ENCODE assay signal across 5 worm cellular contexts in the genomic region with DNA sequence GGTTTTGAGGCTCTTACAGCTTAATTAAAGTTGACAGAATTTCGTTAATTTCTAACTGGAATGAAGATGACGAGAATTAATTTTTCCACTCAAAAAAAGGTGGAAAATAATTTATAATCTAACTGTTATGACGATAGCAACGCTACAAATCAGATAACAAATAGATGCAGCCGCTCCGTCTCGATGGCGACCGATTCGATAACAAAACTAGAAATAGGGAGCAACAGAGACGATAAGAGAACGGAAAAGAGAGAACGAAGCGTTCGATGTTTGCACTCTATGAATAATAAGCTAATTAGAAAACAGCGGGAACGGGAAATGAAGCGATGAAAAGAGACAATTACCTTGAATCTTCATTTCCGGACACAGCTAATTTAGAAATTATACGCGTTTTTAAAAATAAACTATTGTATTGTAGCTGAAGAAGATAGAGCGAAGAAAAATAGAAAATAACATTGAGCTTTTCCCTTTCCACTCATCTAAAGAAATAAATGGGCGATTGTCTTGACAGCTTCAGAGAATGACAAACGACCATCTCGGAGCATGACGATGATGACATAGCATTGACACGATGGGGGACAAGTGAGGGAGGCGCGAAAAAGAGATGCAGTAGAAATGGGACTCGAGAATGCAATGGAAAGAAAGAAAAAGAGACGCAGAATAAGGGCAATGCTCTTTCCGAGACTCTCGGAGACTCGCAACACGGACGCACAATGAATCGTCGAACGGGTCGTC.
A peak's percentile ranks its signal among the peaks of the same experiment; 100 is the strongest.
TF ChIP-seq lines count a peak whose summit lies in the region.

No protein-coding gene starts in this region.

TF ChIP-seq in whole organism, L1 larva, 84 proteins besides CTCF, POLR2A, EP300 and RAD21 (continued from another document):
- TF ChIP-seq lsy-2 (tag; optimal IDR thresholded peaks at IDR 0.05; lab: Kevin White, UChicago) (peak in 1 of 2 experiments; percentile 6), swsn-7 (tag; optimal IDR thresholded peaks at IDR 0.05; lab: Kevin White, UChicago) (peak; percentile 8), nhr-71 (tag; optimal IDR thresholded peaks at IDR 0.05; lab: Kevin White, UChicago) (peak; percentile 29), lin-14 (GFP tag; optimal IDR thresholded peaks at IDR 0.05; lab: Kevin White, UChicago) (peak; percentile 86), nhr-47 (tag; optimal IDR thresholded peaks at IDR 0.05; lab: Kevin White, UChicago) (peak; percentile 14), ceh-82 (tag; optimal IDR thresholded peaks at IDR 0.05; lab: Kevin White, UChicago) (peak in 1 of 3 experiments; percentile 42), unc-86 (tag; optimal IDR thresholded peaks at IDR 0.05; lab: Kevin White, UChicago) (peak; percentile 23), vab-15 (tag; optimal IDR thresholded peaks at IDR 0.05; lab: Kevin White, UChicago) (no peak), fkh-10 (GFP tag; optimal IDR thresholded peaks at IDR 0.05; lab: Kevin White, UChicago) (peak; percentile 35), zip-4 (GFP tag; optimal IDR thresholded peaks at IDR 0.05; lab: Kevin White, UChicago) (no peak), elt-2 (tag; optimal IDR thresholded peaks at IDR 0.05; lab: Kevin White, UChicago) (peak; percentile 2)

TF ChIP-seq in whole organism, L2 larva, 48 proteins besides CTCF, POLR2A, EP300 and RAD21 (continued from another document and continues in another):
- TF ChIP-seq aly-2 (tag; optimal IDR thresholded peaks at IDR 0.05; lab: Kevin White, UChicago) (no peak), skn-1 (tag; optimal IDR thresholded peaks at IDR 0.05; lab: Kevin White, UChicago) (no peak), elt-3 (tag; optimal IDR thresholded peaks at IDR 0.05; lab: Kevin White, UChicago) (no peak), nhr-21 (tag; optimal IDR thresholded peaks at IDR 0.05; lab: Kevin White, UChicago) (no peak), nhr-12 (tag; optimal IDR thresholded peaks at IDR 0.05; lab: Kevin White, UChicago) (no peak), blmp-1 (tag; optimal IDR thresholded peaks at IDR 0.05; lab: Kevin White, UChicago; ENCODE audit: insufficient read depth) (no peak), ZK546.5 (tag; optimal IDR thresholded peaks at IDR 0.05; lab: Kevin White, UChicago) (no peak), peb-1 (tag; optimal IDR thresholded peaks at IDR 0.05; lab: Kevin White, UChicago) (no peak), mab-5 (tag; optimal IDR thresholded peaks at IDR 0.05; lab: Kevin White, UChicago) (peak; percentile 81), ztf-1 (GFP tag; conservative IDR thresholded peaks at IDR 0.05; lab: Robert Waterston, UW) (no peak), alr-1 (tag; optimal IDR thresholded peaks at IDR 0.05; lab: Kevin White, UChicago) (no peak), C34F6.9 (tag; optimal IDR thresholded peaks at IDR 0.05; lab: Kevin White, UChicago) (peak; percentile 53), nhr-129 (tag; optimal IDR thresholded peaks at IDR 0.05; lab: Kevin White, UChicago) (peak; percentile 38), zag-1 (tag; optimal IDR thresholded peaks at IDR 0.05; lab: Kevin White, UChicago) (peak; percentile 39), nhr-6 (tag; optimal IDR thresholded peaks at IDR 0.05; lab: Kevin White, UChicago) (no peak), lin-39 (tag; optimal IDR thresholded peaks at IDR 0.05; lab: Kevin White, UChicago) (peak; percentile 70), unc-55 (GFP tag; optimal IDR thresholded peaks at IDR 0.05; lab: Kevin White, UChicago) (peak; percentile 33), nhr-23 (tag; optimal IDR thresholded peaks at IDR 0.05; lab: Kevin White, UChicago) (no peak), fos-1 (tag; optimal IDR thresholded peaks at IDR 0.05; lab: Kevin White, UChicago) (peak; percentile 30), crh-2 (tag; optimal IDR thresholded peaks at IDR 0.05; lab: Kevin White, UChicago) (peak; percentile 32), unc-62 (GFP tag; optimal IDR thresholded peaks at IDR 0.05; lab: Kevin White, UChicago) (peak; percentile 65), nhr-237 (tag; optimal IDR thresholded peaks at IDR 0.05; lab: Kevin White, UChicago) (no peak), Y55F3AM.14 (GFP tag; optimal IDR thresholded peaks at IDR 0.05; lab: Kevin White, UChicago) (no peak), lin-11 (tag; optimal IDR thresholded peaks at IDR 0.05; lab: Kevin White, UChicago) (no peak), ztf-4 (tag; optimal IDR thresholded peaks at IDR 0.05; lab: Kevin White, UChicago) (no peak), elt-1 (tag; optimal IDR thresholded peaks at IDR 0.05; lab: Kevin White, UChicago) (no peak), lsy-2 (tag; optimal IDR thresholded peaks at IDR 0.05; lab: Kevin White, UChicago) (peak in 1 of 2 experiments; percentile 53), unc-39 (tag; optimal IDR thresholded peaks at IDR 0.05; lab: Kevin White, UChicago) (no peak), sma-3 (GFP tag; optimal IDR thresholded peaks at IDR 0.05; lab: Kevin White, UChicago) (no peak)

TF ChIP-seq in whole organism, L3 larva, 47 proteins besides CTCF, POLR2A, EP300 and RAD21 (continued from another document):
- peak; percentile 92 for TF ChIP-seq unc-62 (GFP tag; optimal IDR thresholded peaks at IDR 0.05; lab: Kevin White, UChicago)
TF ChIP-seq in whole organism, L3 larva: peak in this region for 8.

TF ChIP-seq in whole organism, L4 larva, 104 proteins besides CTCF, POLR2A, EP300 and RAD21 (continued from another document):
- peak; percentile 84 for TF ChIP-seq ceh-20 (GFP tag; IDR thresholded peaks at IDR 0.05; lab: Robert Waterston, UW)
- peak; percentile 41; the same call in 1 of the 2 replicates for TF ChIP-seq dmd-6 (GFP tag; IDR thresholded peaks at IDR 0.05; lab: Robert Waterston, UW)
- TF ChIP-seq ztf-7 (tag; optimal IDR thresholded peaks at IDR 0.05; lab: Kevin White, UChicago): no peak
- TF ChIP-seq snpc-1.2 (GFP tag; IDR thresholded peaks at IDR 0.05; lab: Robert Waterston, UW): no peak
- 0 out of 2 replicates have a peak, but pooled peaks have one; percentile 40 for TF ChIP-seq tra-1 (GFP tag; IDR thresholded peaks at IDR 0.05; lab: Robert Waterston, UW)
- peak in 1 of 2 experiments; percentile 99 for TF ChIP-seq unc-62 (GFP tag; optimal IDR thresholded peaks at IDR 0.05 in 1 of 2; lab: Kevin White, UChicago)
- no peak for TF ChIP-seq unc-62 (tag; optimal IDR thresholded peaks at IDR 0.05; lab: Kevin White, UChicago)
- TF ChIP-seq lin-39 (tag; optimal IDR thresholded peaks at IDR 0.05; lab: Kevin White, UChicago): peak; percentile 36
- TF ChIP-seq mep-1 (tag; optimal IDR thresholded peaks at IDR 0.05; lab: Kevin White, UChicago): peak; percentile 12
- peak; percentile 39 for TF ChIP-seq nhr-48 (tag; optimal IDR thresholded peaks at IDR 0.05; lab: Kevin White, UChicago)
- TF ChIP-seq zfp-3 (GFP tag; conservative IDR thresholded peaks at IDR 0.05; lab: Robert Waterston, UW): no peak
- TF ChIP-seq lin-29 (GFP tag; IDR thresholded peaks at IDR 0.05; lab: Robert Waterston, UW): no peak
- TF ChIP-seq F49E8.2 (tag; optimal IDR thresholded peaks at IDR 0.05; lab: Kevin White, UChicago; ENCODE audit: borderline replicate concordance): no peak
- TF ChIP-seq mes-2 (tag; optimal IDR thresholded peaks at IDR 0.05; lab: Kevin White, UChicago; ENCODE audit: poor library complexity, severe bottlenecking): peak; percentile 25
- TF ChIP-seq zip-2 (tag; optimal IDR thresholded peaks at IDR 0.05; lab: Kevin White, UChicago): no peak
- TF ChIP-seq lsy-2 (tag; optimal IDR thresholded peaks at IDR 0.05; lab: Kevin White, UChicago): peak in 1 of 2 experiments; percentile 4
- no peak for TF ChIP-seq ces-1 (GFP tag; optimal IDR thresholded peaks at IDR 0.05; lab: Kevin White, UChicago)
- no peak for TF ChIP-seq R02D3.7 (tag; optimal IDR thresholded peaks at IDR 0.05; lab: Kevin White, UChicago)
- TF ChIP-seq nhr-102 (tag; optimal IDR thresholded peaks at IDR 0.05; lab: Kevin White, UChicago): no peak

TF ChIP-seq in whole organism, late embryonic, 69 proteins besides CTCF, POLR2A, EP300 and RAD21 (continued from another document):
- TF ChIP-seq nfya-1 (tag; optimal IDR thresholded peaks at IDR 0.05; lab: Kevin White, UChicago) (peak; percentile 31), unc-3 (GFP tag; conservative IDR thresholded peaks at IDR 0.05; lab: Robert Waterston, UW) (no peak), unc-3 (tag; optimal IDR thresholded peaks at IDR 0.05; lab: Kevin White, UChicago) (no peak), hlh-6 (tag; optimal IDR thresholded peaks at IDR 0.05; lab: Kevin White, UChicago) (no peak), ceh-31 (tag; optimal IDR thresholded peaks at IDR 0.05; lab: Kevin White, UChicago) (peak; percentile 46), ceh-9 (tag; optimal IDR thresholded peaks at IDR 0.05; lab: Kevin White, UChicago) (no peak), mec-3 (tag; optimal IDR thresholded peaks at IDR 0.05; lab: Kevin White, UChicago; ENCODE audit: borderline replicate concordance) (no peak)
